Fruit fly (Drosophila melanogaster) whole organism, prepupa: Measurements from ENCODE around the gene Dpy-30L2.
A peak's percentile ranks its signal among the peaks of the same experiment; 100 is the strongest.

Experiments
- CG10631 ChIP-seq: fragments of 200-800 bp; sonication (Bioruptor generic); optimal IDR thresholded peaks from 2 replicates; lab custom pipeline; 2016; ENCODE audit warnings: missing biosample characterization, missing genetic modification characterization
- CG11294 ChIP-seq: fragments of 200-800 bp; sonication (Bioruptor generic); IDR thresholded peaks from 2 replicates; pipeline ENCODE4 v1.3.6; 2022; ENCODE audit warnings: missing biosample characterization, missing genetic modification characterization
- CG1621 ChIP-seq: fragments of 200-800 bp; sonication (Bioruptor generic); optimal IDR thresholded peaks from 3 replicates; lab custom pipeline; 2018; ENCODE audit warnings: missing biosample characterization, mild to moderate bottlenecking, missing genetic modification characterization
- CG16779 ChIP-seq: fragments of 200-800 bp; sonication (Bioruptor generic); optimal IDR thresholded peaks from 3 replicates; lab custom pipeline; 2017; ENCODE audit warnings: missing biosample characterization, mild to moderate bottlenecking, missing genetic modification characterization
- CG31627 ChIP-seq: fragments of 200-800 bp; sonication (Bioruptor generic); optimal IDR thresholded peaks from 3 replicates; lab custom pipeline; 2016; ENCODE audit warnings: missing biosample characterization, missing genetic modification characterization
- CG3919 ChIP-seq: fragments of 200-800 bp; sonication (Bioruptor generic); optimal IDR thresholded peaks from 3 replicates; lab custom pipeline; 2016; ENCODE audit warnings: missing biosample characterization, missing genetic modification characterization
- CG4318 ChIP-seq: fragments of 200-800 bp; sonication (Bioruptor generic); optimal IDR thresholded peaks from 3 replicates; lab custom pipeline; 2017; ENCODE audit warnings: missing biosample characterization, mild to moderate bottlenecking, missing genetic modification characterization
- CG6792 ChIP-seq: fragments of 200-800 bp; sonication (Bioruptor generic); optimal IDR thresholded peaks from 3 replicates; lab custom pipeline; 2016; ENCODE audit warnings: missing biosample characterization, missing genetic modification characterization
- CG6808 ChIP-seq: fragments of 200-800 bp; sonication (Bioruptor generic); optimal IDR thresholded peaks from 3 replicates; lab custom pipeline; 2017; ENCODE audit warnings: missing biosample characterization, missing genetic modification characterization, mild to moderate bottlenecking, moderate library complexity, missing genetic modification reagents
- CG7368 ChIP-seq: fragments of 200-800 bp; sonication (Bioruptor generic); optimal IDR thresholded peaks from 3 replicates; lab custom pipeline; 2016; ENCODE audit warnings: missing biosample characterization, missing genetic modification characterization
- CG8119 ChIP-seq: fragments of 200-800 bp; sonication (Bioruptor generic); IDR thresholded peaks from 3 replicates; pipeline ENCODE4 v1.3.6; 2022; ENCODE audit warnings: missing biosample characterization, missing genetic modification characterization
- CG8632 ChIP-seq: fragments of 200-800 bp; sonication (Bioruptor generic); optimal IDR thresholded peaks from 3 replicates; lab custom pipeline; 2016; ENCODE audit warnings: missing biosample characterization, missing genetic modification characterization
- CG9139 ChIP-seq: fragments of 200-800 bp; sonication (Bioruptor generic); optimal IDR thresholded peaks from 3 replicates; lab custom pipeline; 2017; ENCODE audit warnings: missing biosample characterization, mild to moderate bottlenecking, missing genetic modification characterization
- Eip75B ChIP-seq: fragments of 200-800 bp; sonication (Bioruptor generic); optimal IDR thresholded peaks from 3 replicates; lab custom pipeline; 2016; ENCODE audit warnings: missing biosample characterization, missing genetic modification characterization
- Eip78C ChIP-seq: fragments of 200-800 bp; sonication (Bioruptor generic); peaks from one replicate; lab custom pipeline; 2016; ENCODE audit warnings: missing biosample characterization, missing genetic modification characterization
- Gug ChIP-seq: fragments of 200-800 bp; sonication (Bioruptor generic); IDR thresholded peaks from 2 replicates; pipeline ENCODE4 v1.3.6; 2022; ENCODE audit warnings: missing biosample characterization, missing genetic modification characterization
- Hr39 ChIP-seq: fragments of 200-800 bp; sonication (Bioruptor generic); optimal IDR thresholded peaks from 2 replicates; lab custom pipeline; 2016; ENCODE audit warnings: missing biosample characterization, missing genetic modification characterization
- Lpt ChIP-seq: fragments of 200-800 bp; sonication (Bioruptor generic); optimal IDR thresholded peaks from 3 replicates; lab custom pipeline; 2016; ENCODE audit warnings: missing biosample characterization, missing genetic modification characterization
- Met ChIP-seq: fragments of 200-800 bp; sonication (Bioruptor generic); optimal IDR thresholded peaks from 3 replicates; lab custom pipeline; 2016; ENCODE audit warnings: missing biosample characterization, missing genetic modification characterization
- OdsH ChIP-seq: fragments of 200-800 bp; sonication (Bioruptor generic); optimal IDR thresholded peaks from 3 replicates; lab custom pipeline; 2016; ENCODE audit warnings: missing biosample characterization, missing genetic modification characterization
- achi ChIP-seq: fragments of 200-800 bp; sonication (Bioruptor generic); optimal IDR thresholded peaks from 3 replicates; lab custom pipeline; 2016; ENCODE audit warnings: missing biosample characterization, missing genetic modification characterization
- acj6 ChIP-seq: fragments of 200-800 bp; sonication (Bioruptor generic); optimal IDR thresholded peaks from 3 replicates; lab custom pipeline; 2016; ENCODE audit warnings: missing biosample characterization, missing genetic modification characterization
- cyc ChIP-seq: fragments of 200-800 bp; sonication (Bioruptor generic); optimal IDR thresholded peaks from 3 replicates; lab custom pipeline; 2016; ENCODE audit warnings: missing biosample characterization, missing genetic modification characterization
- fd59A ChIP-seq: fragments of 200-800 bp; sonication (Bioruptor generic); optimal IDR thresholded peaks from 2 replicates; lab custom pipeline; 2017; ENCODE audit warnings: missing biosample characterization, mild to moderate bottlenecking, missing genetic modification characterization, missing genetic modification reagents
- net ChIP-seq: fragments of 200-800 bp; sonication (Bioruptor generic); optimal IDR thresholded peaks from 3 replicates; lab custom pipeline; 2016; ENCODE audit warnings: missing biosample characterization, missing genetic modification characterization
- salr ChIP-seq, 2 experiments: fragments of 200-800 bp; sonication (Bioruptor generic); optimal IDR thresholded peaks; 3 replicates each; lab custom pipeline; 2016 to 2018; ENCODE audit warnings: missing biosample characterization in 2 of 2, missing genetic modification characterization in 2 of 2, mild to moderate bottlenecking in 1 of 2
- ss ChIP-seq, 2 experiments: fragments of 200-800 bp; sonication (Bioruptor generic); optimal IDR thresholded peaks; 2 replicates in 1 of 2; 3 replicates in 1 of 2; lab custom pipeline; 2017 to 2018; ENCODE audit warnings: mild to moderate bottlenecking in 2 of 2, missing biosample characterization in 2 of 2, missing genetic modification characterization in 2 of 2, moderate library complexity in 1 of 2
- topi ChIP-seq: fragments of 200-800 bp; sonication (Bioruptor generic); optimal IDR thresholded peaks from 3 replicates; lab custom pipeline; 2016; ENCODE audit warnings: missing biosample characterization, missing genetic modification characterization

The Dpy-30L2 gene

dm6 chr3L:4047635-4048034 is at the start of gene Dpy-30L2:
TSS of gene Dpy-30L2 (minus strand) at chr3L:4047735.
- TF ChIP-seq OdsH (GFP tag; lab: Kevin White, UChicago) (no peak), CG4318 (GFP tag; lab: Kevin White, UChicago) (no peak)

- no peak for TF ChIP-seq CG8632 (GFP tag; lab: Kevin White, UChicago)
- peak in 1 of 2 experiments; percentile 96 for TF ChIP-seq ss (GFP tag; optimal IDR thresholded peaks at IDR 0.05; lab: Kevin White, UChicago)
Measured at dm6 chr3L:4096546-4096945, 49.0 kb upstream of the Dpy-30L2 start.

- TF ChIP-seq CG10631 (GFP tag; lab: Kevin White, UChicago) (no peak), CG31627 (no peak), fd59A (GFP tag; lab: Kevin White, UChicago) (no peak), Met (no peak), net (GFP tag; lab: Kevin White, UChicago) (no peak), Eip75B (GFP tag; lab: Kevin White, UChicago) (no peak), CG3919 (GFP tag; lab: Kevin White, UChicago) (no peak), CG7368 (GFP tag; lab: Kevin White, UChicago) (no peak), cyc (GFP tag; lab: Kevin White, UChicago) (no peak), Eip78C (GFP tag; lab: Kevin White, UChicago) (no peak), Gug (GFP tag; lab: Robert Waterston, UW) (no peak), achi (GFP tag; lab: Kevin White, UChicago) (no peak)
Measured at dm6 chr3L:4092705-4093257, 45.2 kb upstream of the Dpy-30L2 start, which contains the start of gene CG14990. TSS of gene CG14990 (plus strand) at chr3L:4093207.

dm6 chr3L:4088694-4089190 is 41.2 kb upstream of the Dpy-30L2 start, which contains the start of gene Gad1:
TSS of gene Gad1 (minus strand) at chr3L:4088744.
- TF ChIP-seq CG1621 (no peak), CG8119 (GFP tag; lab: Robert Waterston, UW) (no peak), salr (GFP tag; optimal IDR thresholded peaks at IDR 0.05; lab: Kevin White, UChicago) (no peak), topi (GFP tag; lab: Kevin White, UChicago) (no peak)

dm6 chr3L:4087281-4087680 is 39.7 kb upstream of the Dpy-30L2 start, which contains the start of gene CG14989:
TSS of gene CG14989 (plus strand) at chr3L:4087581.
- no peak for TF ChIP-seq CG6808
- no peak for TF ChIP-seq fd59A (GFP tag; lab: Kevin White, UChicago)
- no peak for TF ChIP-seq topi (GFP tag; lab: Kevin White, UChicago)
- TF ChIP-seq Hr39, result no peak
- TF ChIP-seq CG6792, result no peak

dm6 chr3L:4085867-4086266 is 38.3 kb upstream of the Dpy-30L2 start:
- TF ChIP-seq salr (GFP tag; optimal IDR thresholded peaks at IDR 0.05; lab: Kevin White, UChicago) (no peak), CG9139 (GFP tag; lab: Kevin White, UChicago) (no peak), CG16779 (tag; lab: Kevin White, UChicago) (no peak), Lpt (GFP tag; lab: Kevin White, UChicago) (no peak), net (GFP tag; lab: Kevin White, UChicago) (no peak), Hr39 (no peak)
- TF ChIP-seq, all 60 proteins: peak for 0

dm6 chr3L:4083442-4083841 is 35.9 kb upstream of the Dpy-30L2 start:
- TF ChIP-seq CG6792 (no peak), salr (GFP tag; optimal IDR thresholded peaks at IDR 0.05; lab: Kevin White, UChicago) (no peak), CG8119 (GFP tag; lab: Robert Waterston, UW) (no peak), CG11294 (GFP tag; lab: Robert Waterston, UW) (no peak), acj6 (GFP tag; lab: Kevin White, UChicago) (no peak), ss (GFP tag; optimal IDR thresholded peaks at IDR 0.05; lab: Kevin White, UChicago) (no peak)
